Worm (Caenorhabditis elegans): ENCODE results near the gene spe-36.

DNA sequence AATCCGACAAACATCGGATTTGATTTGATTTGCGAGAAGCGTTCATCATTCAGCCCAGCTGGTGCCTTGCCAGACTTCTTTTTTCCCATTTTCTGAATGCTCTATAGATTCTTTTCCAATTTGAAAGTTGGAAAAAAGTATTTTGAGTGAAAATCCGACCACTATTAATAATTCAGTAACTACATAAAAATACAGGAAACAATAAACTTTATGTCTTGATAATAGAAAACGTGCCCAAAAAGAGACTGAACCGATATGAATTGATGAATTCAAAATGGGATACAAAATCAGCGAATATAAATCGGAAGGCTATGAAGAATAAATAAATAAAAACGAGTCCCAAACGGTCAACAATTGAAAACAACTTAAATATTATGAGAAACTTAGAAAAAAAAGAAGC, 39.7 kb upstream of the spe-36 start, which contains the start of gene F58B3.4:
- TF ChIP-seq ceh-82 (tag; optimal IDR thresholded peaks at IDR 0.05) (no peak), spr-1 (tag; optimal IDR thresholded peaks at IDR 0.05) (no peak)
